Worm (Caenorhabditis elegans) whole organism, L2 larva: ENCODE data around the gene F59B1.4.
A peak's percentile ranks its signal among the peaks of the same experiment; 100 is the strongest.

ENCODE experiments used
- C34F6.9 ChIP-seq: fragments of 150-350 bp; optimal IDR thresholded peaks from 2 replicates; lab custom pipeline; 2014; ENCODE audit warnings: missing biosample characterization, missing genetic modification characterization
- Y55F3AM.14 ChIP-seq: fragments of 200-800 bp; sonication (Bioruptor generic); optimal IDR thresholded peaks from 2 replicates; lab custom pipeline; 2018; ENCODE audit warnings: mild to moderate bottlenecking, missing genetic modification characterization, missing compliant biosample characterization
- ZK546.5 ChIP-seq: sonication (generic microtip); optimal IDR thresholded peaks from 2 replicates; lab custom pipeline; 2017; ENCODE audit warnings: missing biosample characterization, missing genetic modification characterization
- alr-1 ChIP-seq: fragments of 150-350 bp; optimal IDR thresholded peaks from 2 replicates; lab custom pipeline; 2014; ENCODE audit warnings: missing biosample characterization, missing genetic modification characterization
- aly-2 ChIP-seq: fragments of 150-350 bp; optimal IDR thresholded peaks from 2 replicates; lab custom pipeline; 2014; ENCODE audit warnings: missing biosample characterization, missing genetic modification characterization
- ama-1 ChIP-seq: fragments of 150-350 bp; optimal IDR thresholded peaks from 2 replicates; lab custom pipeline; 2018; ENCODE audit warnings: inconsistent platforms
- ceh-16 ChIP-seq: fragments of 150-350 bp; optimal IDR thresholded peaks from 2 replicates; lab custom pipeline; 2014; ENCODE audit warnings: missing biosample characterization, missing genetic modification characterization
- ceh-82 ChIP-seq: fragments of 150-350 bp; optimal IDR thresholded peaks from 2 replicates; lab custom pipeline; 2014; ENCODE audit warnings: missing biosample characterization, missing genetic modification characterization
- crh-2 ChIP-seq: sonication (generic microtip); optimal IDR thresholded peaks from 2 replicates; lab custom pipeline; 2017; ENCODE audit warnings: missing biosample characterization, missing genetic modification characterization
- dmd-4 ChIP-seq: sonication (generic microtip); optimal IDR thresholded peaks from 2 replicates; lab custom pipeline; 2017; ENCODE audit warnings: missing biosample characterization, missing genetic modification characterization
- elt-3 ChIP-seq: sonication (generic microtip); optimal IDR thresholded peaks from 2 replicates; lab custom pipeline; 2017; ENCODE audit warnings: missing biosample characterization, missing genetic modification characterization
- fos-1 ChIP-seq: fragments of 150-350 bp; optimal IDR thresholded peaks from 2 replicates; lab custom pipeline; 2014; ENCODE audit warnings: missing biosample characterization, missing genetic modification characterization
- lin-11 ChIP-seq: fragments of 150-350 bp; sonication (generic microtip); optimal IDR thresholded peaks from 2 replicates; lab custom pipeline; 2014; ENCODE audit warnings: missing biosample characterization, missing genetic modification characterization, inconsistent platforms, mixed read lengths
- lin-13 ChIP-seq: fragments of 150-350 bp; optimal IDR thresholded peaks from 2 replicates; lab custom pipeline; 2014; ENCODE audit warnings: missing biosample characterization, missing genetic modification reagents, missing genetic modification characterization
- lin-39 ChIP-seq: fragments of 150-350 bp; optimal IDR thresholded peaks from 2 replicates; lab custom pipeline; 2014; ENCODE audit warnings: missing biosample characterization, missing genetic modification reagents, missing genetic modification characterization
- lsy-2 ChIP-seq, 2 experiments: fragments of 150-350 bp in 1 of 2; sonication (generic microtip) in 1 of 2; optimal IDR thresholded peaks; 2 replicates each; lab custom pipeline; 2014 to 2017; ENCODE audit warnings: missing biosample characterization in 2 of 2, missing genetic modification characterization in 2 of 2
- mdl-1 ChIP-seq, 2 experiments: fragments of 150-350 bp in 1 of 2; sonication (generic microtip) in 1 of 2; optimal IDR thresholded peaks; 2 replicates each; lab custom pipeline; 2017; ENCODE audit warnings: missing biosample characterization in 2 of 2, missing genetic modification characterization in 2 of 2
- nhr-10 ChIP-seq: sonication (generic microtip); optimal IDR thresholded peaks from 2 replicates; lab custom pipeline; 2017; ENCODE audit warnings: missing biosample characterization, missing genetic modification characterization
- nhr-11 ChIP-seq: fragments of 150-350 bp; optimal IDR thresholded peaks from 2 replicates; lab custom pipeline; 2014; ENCODE audit warnings: missing biosample characterization, missing genetic modification characterization
- nhr-129 ChIP-seq: fragments of 150-350 bp; optimal IDR thresholded peaks from 2 replicates; lab custom pipeline; 2014; ENCODE audit warnings: missing biosample characterization, missing genetic modification characterization
- nhr-21 ChIP-seq: fragments of 150-350 bp; optimal IDR thresholded peaks from 2 replicates; lab custom pipeline; 2014; ENCODE audit warnings: missing biosample characterization, missing genetic modification characterization
- nhr-23 ChIP-seq: fragments of 150-350 bp; optimal IDR thresholded peaks from 2 replicates; lab custom pipeline; 2014; ENCODE audit warnings: missing biosample characterization, missing genetic modification reagents, missing genetic modification characterization
- nhr-237 ChIP-seq: fragments of 150-350 bp; optimal IDR thresholded peaks from 2 replicates; lab custom pipeline; 2014; ENCODE audit warnings: missing biosample characterization, missing genetic modification characterization
- nhr-25 ChIP-seq: fragments of 150-350 bp; sonication (generic microtip); optimal IDR thresholded peaks from 3 replicates; lab custom pipeline; 2014; ENCODE audit warnings: missing biosample characterization, missing genetic modification characterization
- nhr-6 ChIP-seq: fragments of 150-350 bp; optimal IDR thresholded peaks from 2 replicates; lab custom pipeline; 2014; ENCODE audit warnings: missing biosample characterization, missing genetic modification characterization
- sem-4 ChIP-seq: fragments of 150-350 bp; optimal IDR thresholded peaks from 2 replicates; lab custom pipeline; 2014; ENCODE audit warnings: missing biosample characterization, missing genetic modification reagents, missing genetic modification characterization
- skn-1 ChIP-seq: sonication (generic microtip); optimal IDR thresholded peaks from 2 replicates; lab custom pipeline; 2017; ENCODE audit warnings: missing biosample characterization, missing genetic modification characterization
- sma-3 ChIP-seq: sonication (generic microtip); optimal IDR thresholded peaks from 2 replicates; lab custom pipeline; 2016; ENCODE audit warnings: missing genetic modification reagents, missing genetic modification characterization, missing compliant biosample characterization
- sma-9 ChIP-seq, 2 experiments: fragments of 150-350 bp in 1 of 2; sonication (generic microtip) in 1 of 2; optimal IDR thresholded peaks; 2 replicates each; lab custom pipeline; 2014 to 2016; ENCODE audit warnings: missing genetic modification characterization in 2 of 2, mild to moderate bottlenecking in 1 of 2, missing biosample characterization in 1 of 2, missing compliant biosample characterization in 1 of 2, missing genetic modification reagents in 1 of 2, moderate library complexity in 1 of 2
- snpc-4 ChIP-seq: fragments of 150-350 bp; optimal IDR thresholded peaks from 2 replicates; lab custom pipeline; 2014; ENCODE audit warnings: missing biosample characterization, missing genetic modification characterization
- unc-39 ChIP-seq: fragments of 150-350 bp; optimal IDR thresholded peaks from 2 replicates; lab custom pipeline; 2014; ENCODE audit warnings: missing biosample characterization, missing genetic modification characterization
- unc-55 ChIP-seq: fragments of 150-350 bp; sonication (generic microtip); optimal IDR thresholded peaks from 3 replicates; lab custom pipeline; 2014; ENCODE audit warnings: missing biosample characterization, missing genetic modification reagents, missing genetic modification characterization
- zag-1 ChIP-seq: fragments of 150-350 bp; optimal IDR thresholded peaks from 2 replicates; lab custom pipeline; 2014; ENCODE audit warnings: missing biosample characterization, missing genetic modification characterization
- ztf-1 ChIP-seq: fragments of 200-800 bp; sonication (Bioruptor generic); conservative IDR thresholded peaks from 2 replicates; pipeline ENCODE4 v1.3.6; 2022; ENCODE audit warnings: missing genetic modification characterization, missing compliant biosample characterization
- ztf-11 ChIP-seq: sonication (generic microtip); optimal IDR thresholded peaks from 2 replicates; lab custom pipeline; 2017; ENCODE audit warnings: missing biosample characterization, missing genetic modification characterization
- ztf-4 ChIP-seq: fragments of 150-350 bp; optimal IDR thresholded peaks from 2 replicates; lab custom pipeline; 2014; ENCODE audit warnings: missing biosample characterization, missing genetic modification characterization

Gene F59B1.4

DNA sequence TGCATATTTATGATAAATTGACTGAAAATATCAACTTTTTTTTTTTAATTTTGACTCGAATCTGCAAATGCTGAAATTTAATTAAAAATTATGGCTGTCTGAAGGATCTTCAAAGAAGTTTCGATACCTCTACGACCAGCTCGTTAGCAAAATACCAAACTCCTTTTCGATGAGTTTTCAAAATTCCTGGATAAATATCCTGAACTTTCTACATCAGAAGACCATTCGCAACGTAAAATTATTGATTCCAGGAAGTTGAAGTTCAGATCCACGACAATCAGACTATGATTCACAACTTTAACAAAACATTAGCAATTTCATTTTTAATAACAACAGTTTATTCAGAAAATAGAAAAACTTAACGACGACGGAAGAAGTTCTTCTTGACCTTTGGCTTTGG lies 41.8 kb downstream of the F59B1.4 start:
- TF ChIP-seq skn-1 (no peak), zag-1 (tag; lab: Kevin White, UChicago) (no peak), aly-2 (no peak), fos-1 (tag; lab: Kevin White, UChicago) (no peak), ceh-82 (tag; lab: Kevin White, UChicago) (no peak)

ce11 chrV:3583622-3584021 lies 43.2 kb downstream of the F59B1.4 start:
- TF ChIP-seq nhr-11 (tag; lab: Kevin White, UChicago) (no peak), unc-39 (tag; lab: Kevin White, UChicago) (no peak)

ce11 chrV:3582671-3583070 lies 44.2 kb downstream of the F59B1.4 start:
- no peak for TF ChIP-seq ztf-4 (tag; lab: Kevin White, UChicago)
- TF ChIP-seq ceh-82 (tag; lab: Kevin White, UChicago), result no peak
- TF ChIP-seq dmd-4, result no peak
- TF ChIP-seq mdl-1 (tag; optimal IDR thresholded peaks at IDR 0.05; lab: Kevin White, UChicago), result no peak
- no peak for TF ChIP-seq nhr-10 (tag; lab: Kevin White, UChicago)
- TF ChIP-seq lsy-2 (tag; optimal IDR thresholded peaks at IDR 0.05; lab: Kevin White, UChicago), result no peak
- no peak for TF ChIP-seq nhr-6 (tag; lab: Kevin White, UChicago)
- no peak for TF ChIP-seq ZK546.5 (tag; lab: Kevin White, UChicago)
- no peak for TF ChIP-seq sem-4 (tag; lab: Kevin White, UChicago)
- TF ChIP-seq lin-39 (tag; lab: Kevin White, UChicago), result no peak
- TF ChIP-seq sma-9 (GFP tag; optimal IDR thresholded peaks at IDR 0.05; lab: Kevin White, UChicago), result no peak
- no peak for TF ChIP-seq sma-9 (tag; optimal IDR thresholded peaks at IDR 0.05; lab: Kevin White, UChicago)
- no peak for TF ChIP-seq alr-1

ce11 chrV:3582086-3582485 lies 44.8 kb downstream of the F59B1.4 start:
- TF ChIP-seq unc-55 (GFP tag; lab: Kevin White, UChicago), result no peak
- peak; percentile 21 for TF ChIP-seq sma-9 (GFP tag; optimal IDR thresholded peaks at IDR 0.05; lab: Kevin White, UChicago)
- no peak for TF ChIP-seq sma-9 (tag; optimal IDR thresholded peaks at IDR 0.05; lab: Kevin White, UChicago)

DNA sequence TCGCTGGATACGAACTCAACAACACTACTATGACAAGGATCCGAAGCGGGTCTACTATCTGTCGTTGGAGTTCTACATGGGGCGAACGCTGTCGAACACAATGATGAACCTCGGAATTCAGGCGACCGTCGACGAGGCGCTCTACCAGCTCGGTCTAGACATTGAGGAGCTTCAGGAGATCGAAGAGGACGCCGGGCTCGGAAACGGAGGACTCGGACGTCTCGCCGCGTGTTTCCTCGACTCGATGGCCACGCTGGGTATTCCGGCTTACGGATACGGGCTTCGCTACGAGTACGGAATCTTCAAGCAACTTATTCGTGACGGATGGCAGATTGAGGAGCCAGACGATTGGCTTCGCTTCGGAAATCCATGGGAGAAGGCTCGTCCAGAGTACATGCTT lies 45.2 kb downstream of the F59B1.4 start:
- TF ChIP-seq lin-11 (tag; lab: Kevin White, UChicago) (no peak), C34F6.9 (tag; lab: Kevin White, UChicago) (no peak), nhr-6 (tag; lab: Kevin White, UChicago) (no peak), lin-39 (tag; lab: Kevin White, UChicago) (no peak)

- TF ChIP-seq snpc-4 (no peak), crh-2 (tag; lab: Kevin White, UChicago) (no peak), aly-2 (no peak), nhr-129 (tag; lab: Kevin White, UChicago) (peak; percentile 11), ama-1 (no peak), ceh-82 (tag; lab: Kevin White, UChicago) (no peak), nhr-11 (tag; lab: Kevin White, UChicago) (no peak), mdl-1 (tag; optimal IDR thresholded peaks at IDR 0.05; lab: Kevin White, UChicago) (no peak), lsy-2 (tag; optimal IDR thresholded peaks at IDR 0.05; lab: Kevin White, UChicago) (no peak)
Observed at ce11 chrV:3581034-3581433, 45.8 kb downstream of the F59B1.4 start.

DNA sequence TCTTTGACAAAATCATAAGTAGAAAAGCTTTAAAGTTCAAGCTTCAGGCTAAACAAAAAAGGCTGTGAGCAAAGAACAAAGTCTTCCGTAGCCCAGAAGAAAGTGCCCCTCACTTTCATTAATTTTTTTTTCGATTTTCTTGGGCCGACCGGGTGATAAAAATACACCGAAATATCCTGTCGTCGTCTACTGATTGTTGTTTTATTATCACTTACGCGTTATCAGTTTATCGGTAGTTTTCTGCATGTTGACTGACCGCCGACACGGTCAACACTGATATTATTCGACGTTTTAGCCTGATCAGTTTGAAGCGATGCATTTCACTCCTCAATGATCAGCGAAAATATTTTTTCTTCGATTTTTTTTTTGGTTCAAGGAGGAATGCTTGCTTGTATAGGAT lies 46.5 kb downstream of the F59B1.4 start:
- no peak for TF ChIP-seq Y55F3AM.14 (GFP tag; lab: Kevin White, UChicago)
- peak; percentile 51 for TF ChIP-seq fos-1 (tag; lab: Kevin White, UChicago)
- TF ChIP-seq, all 48 proteins: peak for 1

DNA sequence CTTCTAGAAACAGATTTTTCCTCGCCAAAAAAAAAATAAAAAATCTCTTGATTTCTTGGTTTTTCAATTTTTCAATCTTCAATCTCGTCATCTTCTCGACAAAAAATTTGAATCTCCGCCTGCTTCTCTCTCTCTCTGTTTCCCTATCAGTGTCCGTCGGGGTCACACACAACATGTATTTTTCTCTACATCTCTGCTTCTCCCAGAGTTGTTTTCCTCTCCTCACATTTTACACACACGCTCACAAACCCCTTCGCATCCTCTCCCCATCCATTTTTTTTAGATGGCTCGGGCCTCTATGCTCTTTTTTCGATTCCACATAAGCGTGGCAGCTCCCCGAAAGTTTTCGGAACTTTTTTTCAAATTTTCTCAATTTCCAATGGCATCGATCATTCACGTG lies 47.0 kb downstream of the F59B1.4 start:
- TF ChIP-seq ztf-1 (GFP tag; lab: Robert Waterston, UW) (no peak), lin-13 (GFP tag; lab: Kevin White, UChicago) (peak; percentile 44), elt-3 (tag; lab: Kevin White, UChicago) (no peak), nhr-10 (tag; lab: Kevin White, UChicago) (no peak), sem-4 (tag; lab: Kevin White, UChicago) (no peak), ztf-11 (no peak), ceh-16 (tag; lab: Kevin White, UChicago) (no peak), nhr-11 (tag; lab: Kevin White, UChicago) (no peak), unc-39 (tag; lab: Kevin White, UChicago) (no peak), crh-2 (tag; lab: Kevin White, UChicago) (peak; percentile 49), ztf-4 (tag; lab: Kevin White, UChicago) (no peak), snpc-4 (peak; percentile 42), sma-9 (GFP tag; optimal IDR thresholded peaks at IDR 0.05; lab: Kevin White, UChicago) (peak; percentile 75), sma-9 (tag; optimal IDR thresholded peaks at IDR 0.05; lab: Kevin White, UChicago) (no peak), zag-1 (tag; lab: Kevin White, UChicago) (no peak), nhr-6 (tag; lab: Kevin White, UChicago) (no peak), nhr-23 (tag; lab: Kevin White, UChicago) (no peak), sma-3 (peak; percentile 9), mdl-1 (tag; optimal IDR thresholded peaks at IDR 0.05; lab: Kevin White, UChicago) (no peak), nhr-25 (tag; lab: Kevin White, UChicago) (no peak), nhr-21 (no peak), lin-39 (tag; lab: Kevin White, UChicago) (no peak), ZK546.5 (tag; lab: Kevin White, UChicago) (no peak), nhr-237 (tag; lab: Kevin White, UChicago) (no peak), Y55F3AM.14 (GFP tag; lab: Kevin White, UChicago) (no peak)
